Fruit fly (Drosophila melanogaster) whole organism, wandering third instar larva: Measurements from ENCODE around the gene Cht6.

ENCODE experiments used
- Abd-B ChIP-seq: fragments of >200 bp; optimal IDR thresholded peaks from 2 replicates; lab custom pipeline; 2017; ENCODE audit warnings: missing biosample characterization, missing genetic modification characterization
- GATAd ChIP-seq: sonication (Bioruptor generic); optimal IDR thresholded peaks from 2 replicates; lab custom pipeline; 2016; ENCODE audit warnings: missing biosample characterization, missing genetic modification characterization
- HLH106 ChIP-seq: fragments of 200-800 bp; optimal IDR thresholded peaks from 3 replicates; lab custom pipeline; 2019; ENCODE audit warnings: missing biosample characterization, mild to moderate bottlenecking, missing genetic modification characterization, moderate library complexity
- Hr78 ChIP-seq: fragments of >200 bp; optimal IDR thresholded peaks from 2 replicates; lab custom pipeline; 2017; ENCODE audit warnings: missing biosample characterization, missing genetic modification characterization
- Hr83 ChIP-seq: fragments of 200-300 bp; sonication (Bioruptor generic); optimal IDR thresholded peaks from 2 replicates; lab custom pipeline; 2016; ENCODE audit warnings: missing biosample characterization, mild to moderate bottlenecking, missing genetic modification characterization, moderate library complexity; ENCODE audit not compliant: poor library complexity, severe bottlenecking
- Jra ChIP-seq: sonication (Bioruptor generic); optimal IDR thresholded peaks from 2 replicates; lab custom pipeline; 2016; ENCODE audit warnings: missing biosample characterization, missing genetic modification characterization
- N ChIP-seq: fragments of >200 bp; optimal IDR thresholded peaks from 2 replicates; lab custom pipeline; 2018; ENCODE audit warnings: missing biosample characterization, missing external identifiers, missing genetic modification characterization
- Vsx2 ChIP-seq: fragments of 200-300, 225-300 bp; sonication (Bioruptor generic); optimal IDR thresholded peaks from 2 replicates; lab custom pipeline; 2018; ENCODE audit warnings: missing biosample characterization, missing genetic modification characterization; ENCODE audit not compliant: partially characterized antibody
- br ChIP-seq: fragments of 200-800 bp; sonication (Bioruptor generic); optimal IDR thresholded peaks from 2 replicates; lab custom pipeline; 2016; ENCODE audit warnings: missing biosample characterization, missing genetic modification characterization
- fru ChIP-seq: fragments of 200-800 bp; sonication (Bioruptor generic); optimal IDR thresholded peaks from 3 replicates; lab custom pipeline; 2016; ENCODE audit warnings: missing biosample characterization, mild to moderate bottlenecking, missing genetic modification characterization
- psq ChIP-seq: fragments of 200-800 bp; sonication (Bioruptor generic); optimal IDR thresholded peaks from 3 replicates; lab custom pipeline; 2017; ENCODE audit warnings: missing biosample characterization, mild to moderate bottlenecking, missing genetic modification characterization, moderate library complexity
- usp ChIP-seq: fragments of >200 bp; optimal IDR thresholded peaks from 2 replicates; lab custom pipeline; 2017; ENCODE audit warnings: missing biosample characterization, missing genetic modification characterization
- woc ChIP-seq: sonication (Bioruptor generic); optimal IDR thresholded peaks from 2 replicates; lab custom pipeline; 2016; ENCODE audit warnings: missing biosample characterization, mild to moderate bottlenecking, missing genetic modification characterization

DNA sequence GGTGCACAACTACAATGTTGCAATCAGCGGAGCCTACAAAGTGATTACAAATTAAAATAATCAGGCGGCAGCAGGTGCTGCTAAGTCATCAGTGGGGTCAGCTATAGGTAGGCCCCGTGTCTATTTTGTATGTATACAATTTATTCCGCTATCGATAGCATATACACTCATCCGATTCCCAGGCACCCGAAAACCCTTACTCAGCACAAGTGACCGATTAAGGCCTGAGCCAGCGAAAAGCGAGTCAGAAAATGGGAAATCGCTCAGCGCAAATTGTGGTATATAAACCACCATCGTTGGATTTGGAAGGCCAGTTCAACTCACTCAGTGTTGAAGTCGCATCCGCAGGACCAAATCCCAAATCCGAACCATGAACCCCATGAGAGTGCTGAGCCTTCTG is 36.9 kb downstream of the Cht6 start, which contains the start of gene Yp1:
- TF ChIP-seq woc (GFP tag; lab: Kevin White, UChicago): no peak
- no peak for TF ChIP-seq HLH106 (tag; lab: Kevin White, UChicago)
- no peak for TF ChIP-seq fru (GFP tag; lab: Kevin White, UChicago)
- no peak for TF ChIP-seq usp (GFP tag; lab: Kevin White, UChicago)
- TF ChIP-seq Hr78 (GFP tag; lab: Kevin White, UChicago): no peak
- no peak for TF ChIP-seq N (GFP tag; lab: Kevin White, UChicago)
- TF ChIP-seq br (GFP tag; lab: Kevin White, UChicago): no peak
- no peak for TF ChIP-seq GATAd (GFP tag; lab: Kevin White, UChicago)
- no peak for TF ChIP-seq Abd-B (GFP tag; lab: Kevin White, UChicago)
- no peak for TF ChIP-seq Hr83 (GFP tag; lab: Kevin White, UChicago)
- no peak for TF ChIP-seq Vsx2 (GFP tag; lab: Kevin White, UChicago)
- no peak for TF ChIP-seq psq (GFP tag; lab: Kevin White, UChicago)
- no peak for TF ChIP-seq Jra (GFP tag; lab: Kevin White, UChicago)
